Worm (Caenorhabditis elegans): ENCODE results near the gene pstk-1.
A peak's percentile ranks its signal among the peaks of the same experiment; 100 is the strongest.

pstk-1 gene

ce11 chrIII:12495594-12496096 is 29.2 kb downstream of the pstk-1 start, which contains the start of the genes Y111B2A.1 and Y111B2A.2:
Y111B2A.1 (minus strand) TSS chrIII:12495644.
Y111B2A.2 (plus strand) TSS chrIII:12496086.
- no peak for TF ChIP-seq T22C8.4 (GFP tag; IDR thresholded peaks at IDR 0.05)
- no peak for TF ChIP-seq klf-2 (GFP tag; conservative IDR thresholded peaks at IDR 0.05)
- no peak for TF ChIP-seq ztf-29 (GFP tag; IDR thresholded peaks at IDR 0.05)
- no peak for TF ChIP-seq ref-1 (GFP tag; conservative IDR thresholded peaks at IDR 0.05)
- no peak for TF ChIP-seq cog-1 (tag; optimal IDR thresholded peaks at IDR 0.05)
- no peak for TF ChIP-seq flt-1 (GFP tag; IDR thresholded peaks at IDR 0.05)
- no peak for TF ChIP-seq tab-1 (GFP tag; IDR thresholded peaks at IDR 0.05)
- no peak for TF ChIP-seq med-1 (GFP tag; optimal IDR thresholded peaks at IDR 0.05; ENCODE audit: insufficient read depth)
- TF ChIP-seq ztf-23 (GFP tag; IDR thresholded peaks at IDR 0.05): no peak

- no peak for TF ChIP-seq tab-1 (GFP tag; IDR thresholded peaks at IDR 0.05)
- no peak for TF ChIP-seq ref-1 (GFP tag; conservative IDR thresholded peaks at IDR 0.05)
- TF ChIP-seq ztf-29 (GFP tag; IDR thresholded peaks at IDR 0.05): no peak
- no peak for TF ChIP-seq cog-1 (tag; optimal IDR thresholded peaks at IDR 0.05)
- no peak for TF ChIP-seq flt-1 (GFP tag; IDR thresholded peaks at IDR 0.05)
- TF ChIP-seq med-1 (GFP tag; optimal IDR thresholded peaks at IDR 0.05; ENCODE audit: insufficient read depth): no peak
- no peak for TF ChIP-seq klf-2 (GFP tag; conservative IDR thresholded peaks at IDR 0.05)
- no peak for TF ChIP-seq ztf-23 (GFP tag; IDR thresholded peaks at IDR 0.05)
Observed at ce11 chrIII:12496449-12496848, 30.0 kb downstream of the pstk-1 start, which contains the start of gene herd-1. herd-1 (plus strand) TSS chrIII:12496538.

- TF ChIP-seq ztf-23 (GFP tag; IDR thresholded peaks at IDR 0.05) (no peak), tab-1 (GFP tag; IDR thresholded peaks at IDR 0.05) (no peak), T22C8.4 (GFP tag; IDR thresholded peaks at IDR 0.05) (no peak), ref-1 (GFP tag; conservative IDR thresholded peaks at IDR 0.05) (no peak), cog-1 (tag; optimal IDR thresholded peaks at IDR 0.05) (no peak), med-1 (GFP tag; optimal IDR thresholded peaks at IDR 0.05; ENCODE audit: insufficient read depth) (no peak), flt-1 (GFP tag; IDR thresholded peaks at IDR 0.05) (no peak)
Observed at ce11 chrIII:12499245-12499644, 32.8 kb downstream of the pstk-1 start, which contains the start of gene sql-1. sql-1 (plus strand) TSS chrIII:12499557.

ce11 chrIII:12510505-12510904 is 44.1 kb downstream of the pstk-1 start:
- no peak for TF ChIP-seq ztf-29 (GFP tag; IDR thresholded peaks at IDR 0.05)
- TF ChIP-seq klf-2 (GFP tag; conservative IDR thresholded peaks at IDR 0.05): no peak
- no peak for TF ChIP-seq T22C8.4 (GFP tag; IDR thresholded peaks at IDR 0.05)
- TF ChIP-seq tab-1 (GFP tag; IDR thresholded peaks at IDR 0.05): no peak
- TF ChIP-seq med-1 (GFP tag; optimal IDR thresholded peaks at IDR 0.05; ENCODE audit: insufficient read depth): no peak
- no peak for TF ChIP-seq ztf-23 (GFP tag; IDR thresholded peaks at IDR 0.05)
- no peak for TF ChIP-seq ref-1 (GFP tag; conservative IDR thresholded peaks at IDR 0.05)
- no peak for TF ChIP-seq cog-1 (tag; optimal IDR thresholded peaks at IDR 0.05)
- TF ChIP-seq flt-1 (GFP tag; IDR thresholded peaks at IDR 0.05): no peak

ce11 chrIII:12517674-12518073 is 51.3 kb downstream of the pstk-1 start:
- no peak for TF ChIP-seq med-1 (GFP tag; optimal IDR thresholded peaks at IDR 0.05; ENCODE audit: insufficient read depth)
- no peak for TF ChIP-seq tab-1 (GFP tag; IDR thresholded peaks at IDR 0.05)
- peak; percentile 47; the same call in 1 of the 2 replicates for TF ChIP-seq T22C8.4 (GFP tag; IDR thresholded peaks at IDR 0.05)
- no peak for TF ChIP-seq klf-2 (GFP tag; conservative IDR thresholded peaks at IDR 0.05)
- TF ChIP-seq cog-1 (tag; optimal IDR thresholded peaks at IDR 0.05): no peak

Measured in whole organism, midembryonic.